Worm (Caenorhabditis elegans) whole organism, L1 larva: ENCODE data around the gene F02C12.3.

Experiments used
- C04F5.9 ChIP-seq: sonication (generic microtip); optimal IDR thresholded peaks from 2 replicates; lab custom pipeline; 2016; ENCODE audit warnings: missing genetic modification characterization, missing compliant biosample characterization
- aha-1 ChIP-seq: fragments of 150-350 bp; optimal IDR thresholded peaks from 2 replicates; lab custom pipeline; 2014; ENCODE audit warnings: missing biosample characterization, missing genetic modification characterization
- alr-1 ChIP-seq: fragments of 200-800 bp; sonication (Bioruptor generic); optimal IDR thresholded peaks from 2 replicates; lab custom pipeline; 2018; ENCODE audit warnings: borderline replicate concordance, mild to moderate bottlenecking, missing genetic modification characterization, missing compliant biosample characterization
- aly-2 ChIP-seq: fragments of 150-350 bp; optimal IDR thresholded peaks from 2 replicates; lab custom pipeline; 2014; ENCODE audit warnings: missing biosample characterization, missing genetic modification characterization
- blmp-1 ChIP-seq: fragments of 150-350 bp; optimal IDR thresholded peaks from 2 replicates; lab custom pipeline; 2014; ENCODE audit warnings: missing biosample characterization, missing genetic modification characterization
- ceh-88 ChIP-seq: fragments of 200-800 bp; sonication (Bioruptor generic); IDR thresholded peaks from 2 replicates; pipeline ENCODE4 v1.3.6; 2022; ENCODE audit warnings: missing genetic modification characterization, missing compliant biosample characterization
- ces-1 ChIP-seq: fragments of 150-350 bp; optimal IDR thresholded peaks from 2 replicates; lab custom pipeline; 2014; ENCODE audit warnings: missing biosample characterization, missing genetic modification reagents, missing genetic modification characterization
- dpl-1 ChIP-seq, 3 experiments: fragments of 150-350 bp in 2 of 3; sonication (generic microtip) in 1 of 3; optimal IDR thresholded peaks; 2 replicates each; lab custom pipeline; 2014 to 2017; ENCODE audit warnings: missing biosample characterization in 3 of 3, missing genetic modification characterization in 3 of 3, missing genetic modification reagents in 3 of 3
- dsc-1 ChIP-seq: sonication (generic microtip); optimal IDR thresholded peaks from 2 replicates; lab custom pipeline; 2016; ENCODE audit warnings: mild to moderate bottlenecking, missing genetic modification characterization, missing compliant biosample characterization
- efl-3 ChIP-seq: fragments of 200-800 bp; sonication (Bioruptor generic); optimal IDR thresholded peaks from 2 replicates; lab custom pipeline; 2018; ENCODE audit warnings: mild to moderate bottlenecking, missing genetic modification characterization, missing compliant biosample characterization
- egl-27 ChIP-seq, 2 experiments: fragments of 150-350 bp in 1 of 2; sonication (generic microtip); optimal IDR thresholded peaks; 3 replicates each; lab custom pipeline; 2017 to 2018; ENCODE audit warnings: missing biosample characterization in 2 of 2, missing genetic modification characterization in 2 of 2, missing genetic modification reagents in 2 of 2
- elt-2 ChIP-seq: sonication (generic microtip); optimal IDR thresholded peaks from 2 replicates; lab custom pipeline; 2016; ENCODE audit warnings: missing genetic modification characterization, mild to moderate bottlenecking, inconsistent platforms, missing compliant biosample characterization, missing genetic modification reagents
- elt-3 ChIP-seq, 6 experiments: fragments of 150-350 bp in 1 of 6; sonication (generic microtip); optimal IDR thresholded peaks; 2 replicates each; lab custom pipeline; 2017 to 2018; ENCODE audit warnings: missing biosample characterization in 6 of 6, missing genetic modification characterization in 6 of 6, inconsistent platforms in 1 of 6
- fkh-10 ChIP-seq: sonication (generic microtip); optimal IDR thresholded peaks from 2 replicates; lab custom pipeline; 2017; ENCODE audit warnings: missing biosample characterization, missing genetic modification reagents, missing genetic modification characterization
- fkh-4 ChIP-seq: sonication (generic microtip); optimal IDR thresholded peaks from 2 replicates; lab custom pipeline; 2016; ENCODE audit warnings: missing compliant biosample characterization, missing genetic modification characterization, borderline replicate concordance
- fkh-8 ChIP-seq: sonication (generic microtip); optimal IDR thresholded peaks from 2 replicates; lab custom pipeline; 2016; ENCODE audit warnings: mild to moderate bottlenecking, missing genetic modification characterization, missing compliant biosample characterization
- fos-1 ChIP-seq: fragments of 150-350 bp; optimal IDR thresholded peaks from 2 replicates; lab custom pipeline; 2014; ENCODE audit warnings: missing biosample characterization, missing genetic modification characterization
- hlh-17 ChIP-seq: fragments of 200-800 bp; sonication (Bioruptor generic); optimal IDR thresholded peaks from 2 replicates; lab custom pipeline; 2018; ENCODE audit warnings: missing genetic modification characterization, mild to moderate bottlenecking, missing compliant biosample characterization, moderate library complexity, borderline replicate concordance
- hlh-4 ChIP-seq: sonication (generic microtip); optimal IDR thresholded peaks from 2 replicates; lab custom pipeline; 2016; ENCODE audit warnings: mild to moderate bottlenecking, missing genetic modification characterization, missing compliant biosample characterization
- hpl-2 ChIP-seq: fragments of 150-350 bp; optimal IDR thresholded peaks from 2 replicates; lab custom pipeline; 2014; ENCODE audit warnings: missing biosample characterization, missing genetic modification reagents, missing genetic modification characterization
- isw-1 ChIP-seq: fragments of 200-800 bp; sonication (Bioruptor generic); IDR thresholded peaks from 2 replicates; pipeline ENCODE4 v1.3.6; 2022; ENCODE audit warnings: missing genetic modification characterization, missing compliant biosample characterization
- jun-1 ChIP-seq: fragments of 150-350 bp; optimal IDR thresholded peaks from 2 replicates; lab custom pipeline; 2014; ENCODE audit warnings: missing biosample characterization, missing genetic modification reagents, missing genetic modification characterization
- lin-13 ChIP-seq: fragments of 150-350 bp; optimal IDR thresholded peaks from 2 replicates; lab custom pipeline; 2014; ENCODE audit warnings: missing biosample characterization, missing genetic modification reagents, missing genetic modification characterization
- lin-14 ChIP-seq: fragments of 200-800 bp; sonication (Bioruptor generic); optimal IDR thresholded peaks from 2 replicates; lab custom pipeline; 2018; ENCODE audit warnings: mild to moderate bottlenecking, missing genetic modification characterization, moderate library complexity, missing compliant biosample characterization
- lin-35 ChIP-seq, 2 experiments: fragments of 150-350 bp; optimal IDR thresholded peaks; 2 replicates each; lab custom pipeline; 2014; ENCODE audit warnings: missing biosample characterization in 2 of 2, missing genetic modification characterization in 2 of 2, missing genetic modification reagents in 2 of 2
- lin-39 ChIP-seq: fragments of 150-350 bp; optimal IDR thresholded peaks from 2 replicates; lab custom pipeline; 2014; ENCODE audit warnings: missing biosample characterization, missing genetic modification reagents, missing genetic modification characterization
- lir-3 ChIP-seq: sonication (generic microtip); optimal IDR thresholded peaks from 2 replicates; lab custom pipeline; 2016; ENCODE audit warnings: mild to moderate bottlenecking, missing genetic modification characterization, moderate library complexity, missing compliant biosample characterization; ENCODE audit not compliant: poor library complexity
- mab-9 ChIP-seq: fragments of 200-800 bp; sonication (Bioruptor generic); IDR thresholded peaks from 2 replicates; pipeline ENCODE4 v1.3.6; 2022; ENCODE audit warnings: missing genetic modification reagents, missing genetic modification characterization, missing compliant biosample characterization
- mdl-1 ChIP-seq, 2 experiments: fragments of 150-350 bp; optimal IDR thresholded peaks; 2 replicates each; lab custom pipeline; 2014 to 2017; ENCODE audit warnings: missing biosample characterization in 2 of 2, missing genetic modification characterization in 2 of 2, inconsistent platforms in 1 of 2
- mep-1 ChIP-seq: fragments of 150-350 bp; optimal IDR thresholded peaks from 2 replicates; lab custom pipeline; 2014; ENCODE audit warnings: missing biosample characterization, missing genetic modification characterization
- nhr-11 ChIP-seq: fragments of 150-350 bp; optimal IDR thresholded peaks from 2 replicates; lab custom pipeline; 2014; ENCODE audit warnings: missing biosample characterization, missing genetic modification characterization
- nhr-12 ChIP-seq: sonication (generic microtip); optimal IDR thresholded peaks from 2 replicates; lab custom pipeline; 2017; ENCODE audit warnings: missing biosample characterization, missing genetic modification characterization
- nhr-20 ChIP-seq: sonication (generic microtip); optimal IDR thresholded peaks from 2 replicates; lab custom pipeline; 2016; ENCODE audit warnings: mild to moderate bottlenecking, missing genetic modification characterization, missing compliant biosample characterization
- nhr-237 ChIP-seq: fragments of 150-350 bp; optimal IDR thresholded peaks from 2 replicates; lab custom pipeline; 2014; ENCODE audit warnings: missing biosample characterization, missing genetic modification characterization
- nhr-47 ChIP-seq: sonication (generic microtip); optimal IDR thresholded peaks from 2 replicates; lab custom pipeline; 2016; ENCODE audit warnings: mild to moderate bottlenecking, missing genetic modification characterization, moderate library complexity, missing compliant biosample characterization
- nhr-71 ChIP-seq: sonication (generic microtip); optimal IDR thresholded peaks from 2 replicates; lab custom pipeline; 2016; ENCODE audit warnings: mild to moderate bottlenecking, missing genetic modification characterization, moderate library complexity, missing compliant biosample characterization
- nhr-76 ChIP-seq: sonication (generic microtip); optimal IDR thresholded peaks from 2 replicates; lab custom pipeline; 2017; ENCODE audit warnings: missing biosample characterization, missing genetic modification characterization
- nhr-77 ChIP-seq: fragments of 150-350 bp; optimal IDR thresholded peaks from 2 replicates; lab custom pipeline; 2014; ENCODE audit warnings: missing biosample characterization, missing genetic modification characterization
- nhr-90 ChIP-seq: sonication (generic microtip); optimal IDR thresholded peaks from 2 replicates; lab custom pipeline; 2016; ENCODE audit warnings: mild to moderate bottlenecking, missing genetic modification characterization, missing compliant biosample characterization; ENCODE audit not compliant: poor library complexity
- pax-3 ChIP-seq: fragments of 200-800 bp; sonication (Bioruptor generic); optimal IDR thresholded peaks from 2 replicates; lab custom pipeline; 2018; ENCODE audit warnings: mild to moderate bottlenecking, missing genetic modification characterization, moderate library complexity, missing compliant biosample characterization
- skn-1 ChIP-seq: fragments of 150-350 bp; optimal IDR thresholded peaks from 2 replicates; lab custom pipeline; 2014; ENCODE audit warnings: missing biosample characterization, missing genetic modification characterization
- snpc-4 ChIP-seq: fragments of 150-350 bp; optimal IDR thresholded peaks from 2 replicates; lab custom pipeline; 2014; ENCODE audit warnings: missing biosample characterization, missing genetic modification characterization
- snu-23 ChIP-seq: sonication (generic microtip); optimal IDR thresholded peaks from 2 replicates; lab custom pipeline; 2016; ENCODE audit warnings: missing genetic modification characterization, missing compliant biosample characterization
- sox-4 ChIP-seq: sonication (generic microtip); optimal IDR thresholded peaks from 2 replicates; lab custom pipeline; 2016; ENCODE audit warnings: missing genetic modification characterization, missing compliant biosample characterization
- sup-37 ChIP-seq: fragments of 200-800 bp; sonication (Bioruptor generic); optimal IDR thresholded peaks from 2 replicates; lab custom pipeline; 2018; ENCODE audit warnings: mild to moderate bottlenecking, missing genetic modification characterization, missing compliant biosample characterization
- swsn-7 ChIP-seq: sonication (generic microtip); optimal IDR thresholded peaks from 2 replicates; lab custom pipeline; 2016; ENCODE audit warnings: missing genetic modification characterization, missing compliant biosample characterization
- tbx-2 ChIP-seq: sonication (generic microtip); optimal IDR thresholded peaks from 2 replicates; lab custom pipeline; 2016; ENCODE audit warnings: missing genetic modification characterization, missing compliant biosample characterization
- unc-130 ChIP-seq: fragments of 150-350 bp; optimal IDR thresholded peaks from 2 replicates; lab custom pipeline; 2017; ENCODE audit warnings: missing biosample characterization, missing genetic modification characterization, inconsistent platforms
- unc-30 ChIP-seq: sonication (generic microtip); optimal IDR thresholded peaks from 2 replicates; lab custom pipeline; 2017; ENCODE audit warnings: missing biosample characterization, missing genetic modification characterization
- unc-62 ChIP-seq: fragments of 150-350 bp; optimal IDR thresholded peaks from 2 replicates; lab custom pipeline; 2014; ENCODE audit warnings: missing biosample characterization, missing genetic modification reagents, missing genetic modification characterization
- xbp-1 ChIP-seq: sonication (generic microtip); optimal IDR thresholded peaks from 2 replicates; lab custom pipeline; 2016; ENCODE audit warnings: missing genetic modification characterization, missing compliant biosample characterization
- zip-4 ChIP-seq: fragments of 200-800 bp; sonication (Bioruptor generic); optimal IDR thresholded peaks from 2 replicates; lab custom pipeline; 2018; ENCODE audit warnings: mild to moderate bottlenecking, missing genetic modification characterization, moderate library complexity, missing compliant biosample characterization
- ztf-4 ChIP-seq: fragments of 150-350 bp; optimal IDR thresholded peaks from 2 replicates; lab custom pipeline; 2014; ENCODE audit warnings: missing biosample characterization, missing genetic modification characterization

F02C12.3 gene

ce11 chrX:13442446-13442845 lies 45.7 kb downstream of the F02C12.3 start (continued):
- TF ChIP-seq snpc-4 (tag; lab: Kevin White, UChicago), result no peak
- peak; percentile 81 for TF ChIP-seq dsc-1 (tag; lab: Kevin White, UChicago)
- TF ChIP-seq swsn-7 (tag; lab: Kevin White, UChicago), result peak; percentile 24
- no peak for TF ChIP-seq C04F5.9 (tag; lab: Kevin White, UChicago)
- peak; percentile 30 for TF ChIP-seq xbp-1 (tag; lab: Kevin White, UChicago)
- TF ChIP-seq nhr-76 (tag; lab: Kevin White, UChicago), result no peak
- TF ChIP-seq unc-30, result no peak
- peak; percentile 57 for TF ChIP-seq jun-1 (tag; lab: Kevin White, UChicago)
- TF ChIP-seq snu-23, result peak; percentile 74
- no peak for TF ChIP-seq dpl-1 (GFP tag; optimal IDR thresholded peaks at IDR 0.05; lab: Kevin White, UChicago)
- no peak for TF ChIP-seq fkh-4 (tag; lab: Kevin White, UChicago)
- no peak for TF ChIP-seq nhr-11 (tag; lab: Kevin White, UChicago)
- TF ChIP-seq fkh-10, result peak; percentile 68
- TF ChIP-seq sup-37, result no peak
- TF ChIP-seq nhr-47, result peak; percentile 79
- no peak for TF ChIP-seq ztf-4 (tag; lab: Kevin White, UChicago)
- peak in 1 of 2 experiments; percentile 44 for TF ChIP-seq mdl-1 (tag; optimal IDR thresholded peaks at IDR 0.05; lab: Kevin White, UChicago)
- no peak for TF ChIP-seq nhr-237
- TF ChIP-seq fkh-8, result peak; percentile 47
- TF ChIP-seq lin-35 (GFP tag; optimal IDR thresholded peaks at IDR 0.05; lab: Kevin White, UChicago), result peak in 1 of 2 experiments; percentile 45
- TF ChIP-seq ceh-88 (GFP tag; lab: Robert Waterston, UW), result peak; percentile 30; the same call in 1 of the 2 replicates
- TF ChIP-seq nhr-12, result no peak
- no peak for TF ChIP-seq pax-3
- no peak for TF ChIP-seq unc-62 (GFP tag; lab: Kevin White, UChicago)
- TF ChIP-seq aha-1 (tag; lab: Kevin White, UChicago), result no peak
- no peak for TF ChIP-seq efl-3 (GFP tag; lab: Kevin White, UChicago)
- no peak for TF ChIP-seq elt-3 (tag; optimal IDR thresholded peaks at IDR 0.05; lab: Kevin White, UChicago)
- no peak for TF ChIP-seq mab-9 (GFP tag; lab: Robert Waterston, UW)
- no peak for TF ChIP-seq lin-13 (GFP tag; lab: Kevin White, UChicago)
- peak; percentile 25 for TF ChIP-seq lin-14
- no peak for TF ChIP-seq unc-130
- no peak for TF ChIP-seq ces-1 (GFP tag; lab: Kevin White, UChicago)
- peak; percentile 53 for TF ChIP-seq nhr-71 (tag; lab: Kevin White, UChicago)
- no peak for TF ChIP-seq elt-2 (tag; lab: Kevin White, UChicago)
- TF ChIP-seq fos-1, result peak; percentile 33
- TF ChIP-seq lin-39 (tag; lab: Kevin White, UChicago), result no peak
- no peak for TF ChIP-seq zip-4 (GFP tag; lab: Kevin White, UChicago)
- no peak for TF ChIP-seq hpl-2
- TF ChIP-seq hlh-17 (GFP tag; lab: Kevin White, UChicago), result no peak
- peak; percentile 35 for TF ChIP-seq mep-1
- TF ChIP-seq blmp-1 (tag; lab: Kevin White, UChicago), result no peak
- TF ChIP-seq hlh-4 (tag; lab: Kevin White, UChicago), result no peak
- no peak for TF ChIP-seq lir-3
- TF ChIP-seq egl-27 (tag; optimal IDR thresholded peaks at IDR 0.05; lab: Kevin White, UChicago), result no peak
- TF ChIP-seq skn-1, result no peak
- TF ChIP-seq alr-1 (tag; lab: Kevin White, UChicago), result no peak
- no peak for TF ChIP-seq aly-2
- peak; percentile 11; the same call in 1 of the 2 replicates for TF ChIP-seq isw-1 (GFP tag; lab: Robert Waterston, UW)
- peak; percentile 36 for TF ChIP-seq nhr-90 (tag; lab: Kevin White, UChicago)
- peak; percentile 29 for TF ChIP-seq nhr-77 (tag; lab: Kevin White, UChicago)
- TF ChIP-seq tbx-2, result peak; percentile 48
- TF ChIP-seq sox-4 (tag; lab: Kevin White, UChicago), result peak; percentile 33
- TF ChIP-seq nhr-20 (tag; lab: Kevin White, UChicago), result peak; percentile 46
